Fruit fly (Drosophila melanogaster) whole organism, embryonic: ENCODE results near the gene Hpd.
A peak's percentile ranks its signal among the peaks of the same experiment; 100 is the strongest.

Experiments
- ATbp ChIP-seq: fragments of 200-800 bp; sonication (Bioruptor generic); optimal IDR thresholded peaks from 2 replicates; lab custom pipeline; 2017; ENCODE audit warnings: missing biosample characterization, mild to moderate bottlenecking, missing genetic modification characterization, missing genetic modification reagents
- Aef1 ChIP-seq: fragments of 200-800 bp; sonication (Bioruptor generic); IDR thresholded peaks from 3 replicates; pipeline ENCODE4 v1.3.6; 2022; ENCODE audit warnings: missing biosample characterization, missing genetic modification characterization
- Blimp-1 ChIP-seq: fragments of 200-800 bp; sonication (Bioruptor generic); optimal IDR thresholded peaks from 3 replicates; lab custom pipeline; 2018; ENCODE audit warnings: missing biosample characterization, missing genetic modification characterization, mild to moderate bottlenecking, moderate library complexity, missing genetic modification reagents
- BtbVII ChIP-seq: fragments of 200-800 bp; sonication (Bioruptor generic); optimal IDR thresholded peaks from 3 replicates; lab custom pipeline; 2017; ENCODE audit warnings: missing biosample characterization, mild to moderate bottlenecking, missing genetic modification characterization
- Bteb2 ChIP-seq: fragments of 200-800 bp; sonication (Bioruptor generic); optimal IDR thresholded peaks from 2 replicates; lab custom pipeline; 2016; ENCODE audit warnings: missing biosample characterization, missing genetic modification characterization
- CG10267 ChIP-seq: fragments of 200-800 bp; sonication (Bioruptor generic); optimal IDR thresholded peaks from 2 replicates; lab custom pipeline; 2018; ENCODE audit warnings: missing biosample characterization, mild to moderate bottlenecking, missing genetic modification characterization, moderate library complexity
- CG10274 ChIP-seq: fragments of 200-800 bp; sonication (Bioruptor generic); optimal IDR thresholded peaks from 3 replicates; lab custom pipeline; 2017; ENCODE audit warnings: missing biosample characterization, mild to moderate bottlenecking, missing genetic modification characterization
- CG11560 ChIP-seq: fragments of 200-800 bp; sonication (Bioruptor generic); IDR thresholded peaks from 3 replicates; pipeline ENCODE4 v1.3.6; 2022; ENCODE audit warnings: missing biosample characterization, missing genetic modification characterization
- CG13123 ChIP-seq: fragments of 200-800 bp; sonication (Bioruptor generic); optimal IDR thresholded peaks from 2 replicates; lab custom pipeline; 2016; ENCODE audit warnings: missing biosample characterization, missing genetic modification characterization
- CG13894 ChIP-seq: fragments of 200-800 bp; sonication (Bioruptor generic); optimal IDR thresholded peaks from 3 replicates; lab custom pipeline; 2018; ENCODE audit warnings: missing biosample characterization, mild to moderate bottlenecking, missing genetic modification characterization, moderate library complexity
- CG1529 ChIP-seq: fragments of 200-800 bp; sonication (Bioruptor generic); optimal IDR thresholded peaks from 3 replicates; lab custom pipeline; 2018; ENCODE audit warnings: missing biosample characterization, missing genetic modification characterization
- CG15514 ChIP-seq: fragments of 200-800 bp; sonication (Bioruptor generic); optimal IDR thresholded peaks from 3 replicates; lab custom pipeline; 2017; ENCODE audit warnings: missing biosample characterization, missing genetic modification characterization, mild to moderate bottlenecking, moderate library complexity, missing genetic modification reagents
- CG15601 ChIP-seq: fragments of 200-800 bp; sonication (Bioruptor generic); optimal IDR thresholded peaks from 3 replicates; lab custom pipeline; 2019; ENCODE audit warnings: missing biosample characterization, mild to moderate bottlenecking, missing genetic modification characterization, moderate library complexity
- CG17612 ChIP-seq: fragments of 200-800 bp; sonication (Bioruptor generic); IDR thresholded peaks from 2 replicates; pipeline ENCODE4 v1.3.6; 2022; ENCODE audit warnings: missing biosample characterization, missing genetic modification characterization
- CG4328 ChIP-seq: fragments of 200-800 bp; sonication (Bioruptor generic); optimal IDR thresholded peaks from 3 replicates; lab custom pipeline; 2017; ENCODE audit warnings: missing biosample characterization, missing genetic modification reagents, missing genetic modification characterization
- CG9727 ChIP-seq: fragments of 200-800 bp; sonication (Bioruptor generic); optimal IDR thresholded peaks from 3 replicates; lab custom pipeline; 2017; ENCODE audit warnings: missing biosample characterization, mild to moderate bottlenecking, missing genetic modification characterization
- CTCF ChIP-seq: fragments of 200-800 bp; sonication (Bioruptor generic); optimal IDR thresholded peaks from 2 replicates; lab custom pipeline; 2017; ENCODE audit warnings: missing biosample characterization, mild to moderate bottlenecking, missing genetic modification characterization, moderate library complexity
- Doc2 ChIP-seq: fragments of 200-800 bp; sonication (Bioruptor generic); IDR thresholded peaks from 2 replicates; pipeline ENCODE4 v1.3.6; 2022; ENCODE audit warnings: missing biosample characterization, missing genetic modification characterization
- Doc3 ChIP-seq: fragments of 200-800 bp; sonication (Bioruptor generic); IDR thresholded peaks from 3 replicates; pipeline ENCODE4 v1.3.6; 2022; ENCODE audit warnings: missing biosample characterization, missing genetic modification characterization; ENCODE audit not compliant: partially characterized antibody
- ERR ChIP-seq: fragments of 200-800 bp; sonication (Bioruptor generic); optimal IDR thresholded peaks from 2 replicates; lab custom pipeline; 2016; ENCODE audit warnings: missing biosample characterization, missing genetic modification characterization
- Fer3 ChIP-seq: fragments of 200-800 bp; sonication (Bioruptor generic); optimal IDR thresholded peaks from 2 replicates; lab custom pipeline; 2018; ENCODE audit warnings: missing biosample characterization, mild to moderate bottlenecking, missing genetic modification characterization, moderate library complexity
- HLH3B ChIP-seq: fragments of 200-800 bp; sonication (Bioruptor generic); IDR thresholded peaks from 2 replicates; pipeline ENCODE4 v1.3.6; 2022; ENCODE audit warnings: missing biosample characterization, missing genetic modification characterization
- Hand ChIP-seq: fragments of 200-800 bp; sonication (Bioruptor generic); optimal IDR thresholded peaks from 2 replicates; lab custom pipeline; 2017; ENCODE audit warnings: mild to moderate bottlenecking, missing biosample characterization, missing genetic modification reagents, missing genetic modification characterization
- Hsf ChIP-seq: fragments of 200-800 bp; sonication (Bioruptor generic); optimal IDR thresholded peaks from 3 replicates; lab custom pipeline; 2016; ENCODE audit warnings: missing biosample characterization, missing genetic modification characterization
- Mes4 ChIP-seq: fragments of 200-800 bp; sonication (Bioruptor generic); optimal IDR thresholded peaks from 2 replicates; lab custom pipeline; 2016; ENCODE audit warnings: missing biosample characterization, missing genetic modification characterization
- Ptx1 ChIP-seq: fragments of 200-800 bp; sonication (Bioruptor generic); IDR thresholded peaks from 2 replicates; pipeline ENCODE4 v1.3.6; 2022; ENCODE audit warnings: missing biosample characterization, missing genetic modification characterization
- Tbp ChIP-seq: fragments of >200 bp; optimal IDR thresholded peaks from 2 replicates; lab custom pipeline; 2018; ENCODE audit warnings: missing biosample characterization, missing genetic modification characterization
- Xrp1 ChIP-seq: fragments of 200-800 bp; sonication (Bioruptor generic); IDR thresholded peaks from 2 replicates; pipeline ENCODE4 v1.3.6; 2022; ENCODE audit warnings: missing biosample characterization, missing genetic modification characterization
- ab ChIP-seq: fragments of 200-800 bp; sonication (Bioruptor generic); optimal IDR thresholded peaks from 2 replicates; lab custom pipeline; 2016; ENCODE audit warnings: missing biosample characterization, missing genetic modification characterization
- amos ChIP-seq: fragments of 200-800 bp; sonication (Bioruptor generic); IDR thresholded peaks from 2 replicates; pipeline ENCODE4 v1.3.6; 2022; ENCODE audit warnings: missing biosample characterization, missing genetic modification characterization; ENCODE audit not compliant: partially characterized antibody
- bsh ChIP-seq, 2 experiments: fragments of 200-800 bp; sonication (Bioruptor generic); optimal IDR thresholded peaks; 2 replicates each; lab custom pipeline; 2017 to 2018; ENCODE audit warnings: mild to moderate bottlenecking in 2 of 2, missing biosample characterization in 2 of 2, missing genetic modification characterization in 2 of 2, moderate library complexity in 1 of 2
- cas ChIP-seq: fragments of 200-800 bp; sonication (Bioruptor generic); IDR thresholded peaks from 2 replicates; pipeline ENCODE4 v1.3.6; 2022; ENCODE audit warnings: missing biosample characterization, missing genetic modification characterization
- cg ChIP-seq: fragments of 200-800 bp; sonication (Bioruptor generic); optimal IDR thresholded peaks from 3 replicates; lab custom pipeline; 2019; ENCODE audit warnings: missing biosample characterization, mild to moderate bottlenecking, missing genetic modification characterization, moderate library complexity
- crol ChIP-seq: fragments of 200-800 bp; sonication (Bioruptor generic); IDR thresholded peaks from 2 replicates; pipeline ENCODE4 v1.3.6; 2022; ENCODE audit warnings: missing biosample characterization, missing genetic modification characterization
- cwo ChIP-seq: fragments of 200-800 bp; sonication (Bioruptor generic); optimal IDR thresholded peaks from 3 replicates; lab custom pipeline; 2017; ENCODE audit warnings: missing biosample characterization, missing genetic modification characterization, mild to moderate bottlenecking, moderate library complexity, missing genetic modification reagents
- dati ChIP-seq: fragments of 200-800 bp; sonication (Bioruptor generic); IDR thresholded peaks from 2 replicates; pipeline ENCODE4 v1.3.6; 2022; ENCODE audit warnings: missing biosample characterization, missing genetic modification characterization
- exex ChIP-seq: fragments of 200-800 bp; sonication (Bioruptor generic); optimal IDR thresholded peaks from 4 replicates; lab custom pipeline; 2018; ENCODE audit warnings: missing biosample characterization, mild to moderate bottlenecking, missing genetic modification characterization, moderate library complexity
- h ChIP-seq: fragments of >200 bp; optimal IDR thresholded peaks from 2 replicates; lab custom pipeline; 2017
- lov ChIP-seq, 2 experiments: fragments of 200-800 bp in 1 of 2; fragments of >200 bp in 1 of 2; sonication (Bioruptor generic) in 1 of 2; IDR thresholded peaks in 1 of 2; optimal IDR thresholded peaks in 1 of 2; 2 replicates in 1 of 2; 3 replicates in 1 of 2; pipeline versions ENCODE4 v1.3.6 to Lab custom; 2017 to 2022; ENCODE audit warnings: missing biosample characterization in 1 of 2, missing genetic modification characterization in 1 of 2
- psq ChIP-seq: fragments of 200-800 bp; sonication (Bioruptor generic); optimal IDR thresholded peaks from 2 replicates; lab custom pipeline; 2017; ENCODE audit warnings: missing biosample characterization, missing genetic modification characterization
- schlank ChIP-seq: fragments of 200-800 bp; sonication (Bioruptor generic); optimal IDR thresholded peaks from 2 replicates; lab custom pipeline; 2018; ENCODE audit warnings: missing biosample characterization, mild to moderate bottlenecking, missing genetic modification characterization
- shn ChIP-seq: fragments of 200-800 bp; sonication (Bioruptor generic); optimal IDR thresholded peaks from 3 replicates; lab custom pipeline; 2016; ENCODE audit warnings: missing biosample characterization, missing genetic modification characterization
- slou ChIP-seq: fragments of 200-800 bp; sonication (Bioruptor generic); optimal IDR thresholded peaks from 3 replicates; lab custom pipeline; 2016; ENCODE audit warnings: missing biosample characterization, missing genetic modification characterization
- stc ChIP-seq: fragments of 200-800 bp; sonication (Bioruptor generic); IDR thresholded peaks from 2 replicates; pipeline ENCODE4 v1.3.6; 2022; ENCODE audit warnings: missing biosample characterization, missing genetic modification characterization
- sug ChIP-seq: fragments of 200-800 bp; optimal IDR thresholded peaks from 2 replicates; lab custom pipeline; 2019; ENCODE audit warnings: missing biosample characterization, mild to moderate bottlenecking, missing genetic modification characterization, moderate library complexity
- tap ChIP-seq: fragments of 200-800 bp; optimal IDR thresholded peaks from 3 replicates; lab custom pipeline; 2019; ENCODE audit warnings: missing biosample characterization, mild to moderate bottlenecking, missing genetic modification characterization, moderate library complexity
- tio ChIP-seq: fragments of 200-800 bp; sonication (Bioruptor generic); optimal IDR thresholded peaks from 2 replicates; lab custom pipeline; 2017; ENCODE audit warnings: missing biosample characterization, missing genetic modification characterization, inconsistent platforms
- wek ChIP-seq: fragments of 200-800 bp; sonication (Bioruptor generic); optimal IDR thresholded peaks from 3 replicates; lab custom pipeline; 2018; ENCODE audit warnings: missing biosample characterization, mild to moderate bottlenecking, missing genetic modification characterization, moderate library complexity

Gene Hpd

dm6 chr3L:20398243-20399222 lies 41.1 kb downstream of the Hpd start (continued):
- TF ChIP-seq Doc2 (GFP tag; lab: Robert Waterston, UW) (no peak), CG13123 (GFP tag; lab: Kevin White, UChicago) (peak; percentile 42), exex (peak; percentile 55), BtbVII (GFP tag; lab: Kevin White, UChicago) (peak; percentile 87), Mes4 (GFP tag; lab: Kevin White, UChicago) (peak; percentile 42), CG9727 (GFP tag; lab: Kevin White, UChicago) (peak; percentile 78), dati (GFP tag; lab: Robert Waterston, UW) (0 out of 2 replicates have a peak, but pooled peaks have one; percentile 28), CG13894 (peak; percentile 67), Fer3 (tag; lab: Kevin White, UChicago) (peak; percentile 83), HLH3B (peak; percentile 72), cg (GFP tag; lab: Kevin White, UChicago) (peak; percentile 51), ab (GFP tag; lab: Kevin White, UChicago) (peak; percentile 62), CG10267 (peak; percentile 82), Doc3 (GFP tag; lab: Robert Waterston, UW) (no peak), Blimp-1 (peak; percentile 81), stc (GFP tag; lab: Robert Waterston, UW) (peak; percentile 74), Hand (GFP tag; lab: Kevin White, UChicago) (peak; percentile 74), schlank (tag; lab: Kevin White, UChicago) (peak; percentile 29), Ptx1 (GFP tag; lab: Robert Waterston, UW) (peak; percentile 85), Xrp1 (GFP tag; lab: Robert Waterston, UW) (peak; percentile 61), crol (GFP tag; lab: Robert Waterston, UW) (no peak), tap (tag; lab: Kevin White, UChicago) (peak; percentile 83), tio (GFP tag; lab: Kevin White, UChicago) (peak; percentile 88), CG10274 (peak; percentile 51), amos (GFP tag; lab: Robert Waterston, UW) (no peak), Hsf (GFP tag; lab: Kevin White, UChicago) (peak; percentile 86), lov (optimal IDR thresholded peaks at IDR 0.05; lab: Kevin White, UChicago) (no peak), lov (GFP tag; IDR thresholded peaks at IDR 0.05; lab: Robert Waterston, UW) (no peak), CG15601 (tag; lab: Kevin White, UChicago) (peak; percentile 82), psq (peak; percentile 10), ATbp (GFP tag; lab: Kevin White, UChicago) (peak; percentile 85), CG11560 (no peak), bsh (GFP tag; optimal IDR thresholded peaks at IDR 0.05; lab: Kevin White, UChicago) (peak; percentile 58 to 82), sug (tag; lab: Kevin White, UChicago) (peak; percentile 79), cwo (GFP tag; lab: Kevin White, UChicago) (peak; percentile 81), CTCF (peak; percentile 41), shn (GFP tag; lab: Kevin White, UChicago) (peak; percentile 59), CG1529 (peak; percentile 86), CG15514 (peak; percentile 55), Tbp (GFP tag; lab: Kevin White, UChicago) (no peak), ERR (GFP tag; lab: Kevin White, UChicago) (peak; percentile 3), Aef1 (GFP tag; lab: Robert Waterston, UW) (peak; percentile 73), CG17612 (GFP tag; lab: Robert Waterston, UW) (no peak), Bteb2 (GFP tag; lab: Kevin White, UChicago) (peak; percentile 71), wek (GFP tag; lab: Kevin White, UChicago) (peak; percentile 37), cas (no peak), CG4328 (GFP tag; lab: Kevin White, UChicago) (peak; percentile 67), slou (peak; percentile 52), h (lab: Kevin White, UChicago) (no peak)
